Fruit fly (Drosophila melanogaster) whole organism, embryonic: ENCODE data around the gene CG9664.
A peak's percentile ranks its signal among the peaks of the same experiment; 100 is the strongest.

Experiments used
- Antp ChIP-seq: fragments of 200-800 bp; sonication (Bioruptor generic); optimal IDR thresholded peaks from 3 replicates; lab custom pipeline; 2016; ENCODE audit warnings: missing biosample characterization, missing genetic modification characterization
- CG1024 ChIP-seq: fragments of 200-800 bp; sonication (Bioruptor generic); IDR thresholded peaks from 2 replicates; pipeline ENCODE4 v1.3.6; 2022; ENCODE audit warnings: missing biosample characterization, missing genetic modification characterization
- CG11504 ChIP-seq: fragments of 200-800 bp; sonication (Bioruptor generic); optimal IDR thresholded peaks from 3 replicates; lab custom pipeline; 2019; ENCODE audit warnings: missing biosample characterization, mild to moderate bottlenecking, missing genetic modification characterization, moderate library complexity
- CG11560 ChIP-seq: fragments of 200-800 bp; sonication (Bioruptor generic); IDR thresholded peaks from 3 replicates; pipeline ENCODE4 v1.3.6; 2022; ENCODE audit warnings: missing biosample characterization, missing genetic modification characterization
- CG14050 ChIP-seq: fragments of 200-800 bp; sonication (Bioruptor generic); IDR thresholded peaks from 3 replicates; pipeline ENCODE4 v1.3.6; 2022; ENCODE audit warnings: missing biosample characterization, missing genetic modification characterization
- CG15514 ChIP-seq: fragments of 200-800 bp; sonication (Bioruptor generic); optimal IDR thresholded peaks from 3 replicates; lab custom pipeline; 2017; ENCODE audit warnings: missing biosample characterization, missing genetic modification characterization, mild to moderate bottlenecking, moderate library complexity, missing genetic modification reagents
- CG17361 ChIP-seq: fragments of 200-800 bp; sonication (Bioruptor generic); IDR thresholded peaks from 3 replicates; pipeline ENCODE4 v1.3.6; 2022; ENCODE audit warnings: missing biosample characterization, missing genetic modification characterization
- CG17802 ChIP-seq: fragments of 200-800 bp; sonication (Bioruptor generic); optimal IDR thresholded peaks from 2 replicates; lab custom pipeline; 2018; ENCODE audit warnings: missing biosample characterization, mild to moderate bottlenecking, missing genetic modification characterization, moderate library complexity
- CG17912 ChIP-seq: fragments of 200-800 bp; sonication (Bioruptor generic); optimal IDR thresholded peaks from 2 replicates; lab custom pipeline; 2018; ENCODE audit warnings: missing biosample characterization, mild to moderate bottlenecking, missing genetic modification characterization
- CG31224 ChIP-seq: fragments of 200-800 bp; sonication (Bioruptor generic); IDR thresholded peaks from 2 replicates; pipeline ENCODE4 v1.3.6; 2022; ENCODE audit warnings: missing biosample characterization, missing genetic modification characterization
- CG4730 ChIP-seq: fragments of 200-800 bp; sonication (Bioruptor generic); IDR thresholded peaks from 2 replicates; pipeline ENCODE4 v1.3.6; 2022; ENCODE audit warnings: missing biosample characterization, missing genetic modification characterization
- CG7987 ChIP-seq: fragments of 200-800 bp; sonication (Bioruptor generic); optimal IDR thresholded peaks from 2 replicates; lab custom pipeline; 2018; ENCODE audit warnings: missing biosample characterization, mild to moderate bottlenecking, missing genetic modification characterization, moderate library complexity
- CG8290 ChIP-seq, 3 experiments: fragments of 200-800 bp; sonication (Bioruptor generic); optimal IDR thresholded peaks; 2 replicates each; lab custom pipeline; 2016 to 2019; ENCODE audit warnings: missing biosample characterization in 3 of 3, missing genetic modification characterization in 3 of 3, mild to moderate bottlenecking in 2 of 3, moderate library complexity in 1 of 3
- CG9817 ChIP-seq: fragments of 200-800 bp; sonication (Bioruptor generic); optimal IDR thresholded peaks from 2 replicates; lab custom pipeline; 2018; ENCODE audit warnings: missing biosample characterization, mild to moderate bottlenecking, missing genetic modification characterization, moderate library complexity
- Deaf1 ChIP-seq: fragments of 200-800 bp; optimal IDR thresholded peaks from 3 replicates; lab custom pipeline; 2019; ENCODE audit warnings: missing biosample characterization, mild to moderate bottlenecking, missing genetic modification characterization, moderate library complexity
- Dip2 ChIP-seq: fragments of 200-800 bp; sonication (Bioruptor generic); IDR thresholded peaks from 2 replicates; pipeline ENCODE4 v1.3.6; 2022; ENCODE audit warnings: missing biosample characterization, missing genetic modification characterization
- Eip74EF ChIP-seq, 2 experiments: fragments of 200-800 bp in 1 of 2; fragments of >200 bp in 1 of 2; sonication (Bioruptor generic) in 1 of 2; optimal IDR thresholded peaks; 2 replicates each; lab custom pipeline; 2017 to 2019; ENCODE audit warnings: missing biosample characterization in 2 of 2, missing genetic modification characterization in 2 of 2, mild to moderate bottlenecking in 1 of 2, moderate library complexity in 1 of 2
- Hmx ChIP-seq: fragments of 200-800 bp; sonication (Bioruptor generic); optimal IDR thresholded peaks from 2 replicates; lab custom pipeline; 2016; ENCODE audit warnings: missing biosample characterization, missing genetic modification characterization
- Hsf ChIP-seq: fragments of 200-800 bp; sonication (Bioruptor generic); optimal IDR thresholded peaks from 3 replicates; lab custom pipeline; 2016; ENCODE audit warnings: missing biosample characterization, missing genetic modification characterization
- Max ChIP-seq: fragments of 200-800 bp; sonication (Bioruptor generic); optimal IDR thresholded peaks from 2 replicates; lab custom pipeline; 2016; ENCODE audit warnings: missing biosample characterization, mild to moderate bottlenecking, missing genetic modification characterization
- NfI ChIP-seq: fragments of 200-800 bp; sonication (Bioruptor generic); optimal IDR thresholded peaks from 3 replicates; lab custom pipeline; 2018; ENCODE audit warnings: missing biosample characterization, mild to moderate bottlenecking, missing genetic modification characterization, moderate library complexity
- Oli ChIP-seq: fragments of 200-800 bp; sonication (Bioruptor generic); optimal IDR thresholded peaks from 2 replicates; lab custom pipeline; 2018; ENCODE audit warnings: missing biosample characterization, mild to moderate bottlenecking, missing genetic modification characterization, moderate library complexity
- Sox102F ChIP-seq: fragments of 200-800 bp; sonication (Bioruptor generic); optimal IDR thresholded peaks from 2 replicates; lab custom pipeline; 2018; ENCODE audit warnings: missing biosample characterization, mild to moderate bottlenecking, missing genetic modification characterization, moderate library complexity
- Vsx1 ChIP-seq: fragments of 200-800 bp; sonication (Bioruptor generic); optimal IDR thresholded peaks from 2 replicates; lab custom pipeline; 2017; ENCODE audit warnings: missing biosample characterization, mild to moderate bottlenecking, missing genetic modification characterization, missing genetic modification reagents
- ap ChIP-seq: fragments of 200-800 bp; sonication (Bioruptor generic); IDR thresholded peaks from 2 replicates; pipeline ENCODE4 v1.3.6; 2022; ENCODE audit warnings: missing biosample characterization, missing genetic modification characterization
- cad ChIP-seq: fragments of >200 bp; optimal IDR thresholded peaks from 2 replicates; lab custom pipeline; 2017; ENCODE audit warnings: missing biosample characterization, missing genetic modification characterization
- cg ChIP-seq: fragments of 200-800 bp; sonication (Bioruptor generic); optimal IDR thresholded peaks from 3 replicates; lab custom pipeline; 2019; ENCODE audit warnings: missing biosample characterization, mild to moderate bottlenecking, missing genetic modification characterization, moderate library complexity
- corto ChIP-seq: fragments of 200-800 bp; sonication (Bioruptor generic); optimal IDR thresholded peaks from 2 replicates; lab custom pipeline; 2016; ENCODE audit warnings: missing biosample characterization, mild to moderate bottlenecking, missing genetic modification characterization, moderate library complexity
- cwo ChIP-seq: fragments of 200-800 bp; sonication (Bioruptor generic); optimal IDR thresholded peaks from 3 replicates; lab custom pipeline; 2017; ENCODE audit warnings: missing biosample characterization, missing genetic modification characterization, mild to moderate bottlenecking, moderate library complexity, missing genetic modification reagents
- dati ChIP-seq: fragments of 200-800 bp; sonication (Bioruptor generic); IDR thresholded peaks from 2 replicates; pipeline ENCODE4 v1.3.6; 2022; ENCODE audit warnings: missing biosample characterization, missing genetic modification characterization
- fd3F ChIP-seq: fragments of 200-800 bp; sonication (Bioruptor generic); optimal IDR thresholded peaks from 2 replicates; lab custom pipeline; 2018; ENCODE audit warnings: missing biosample characterization, mild to moderate bottlenecking, missing genetic modification characterization, moderate library complexity
- fd64A ChIP-seq: fragments of 200-800 bp; sonication (Bioruptor generic); optimal IDR thresholded peaks from 3 replicates; lab custom pipeline; 2018; ENCODE audit warnings: missing biosample characterization, mild to moderate bottlenecking, missing genetic modification characterization
- grau ChIP-seq: fragments of 200-800 bp; optimal IDR thresholded peaks from 3 replicates; lab custom pipeline; 2019; ENCODE audit warnings: missing biosample characterization, mild to moderate bottlenecking, missing genetic modification characterization, moderate library complexity
- jing ChIP-seq: fragments of 200-800 bp; sonication (Bioruptor generic); optimal IDR thresholded peaks from 2 replicates; lab custom pipeline; 2018; ENCODE audit warnings: missing biosample characterization, mild to moderate bottlenecking, missing genetic modification characterization
- kay ChIP-seq: fragments of 200-800 bp; sonication (Bioruptor generic); optimal IDR thresholded peaks from 2 replicates; lab custom pipeline; 2016; ENCODE audit warnings: missing biosample characterization, missing genetic modification characterization
- kni ChIP-seq: fragments of 200-800 bp; sonication (Bioruptor generic); optimal IDR thresholded peaks from 3 replicates; lab custom pipeline; 2017; ENCODE audit warnings: mild to moderate bottlenecking, missing biosample characterization, missing genetic modification reagents, missing genetic modification characterization
- luna ChIP-seq: fragments of 200-800 bp; sonication (Bioruptor generic); optimal IDR thresholded peaks from 2 replicates; lab custom pipeline; 2016; ENCODE audit warnings: missing biosample characterization, missing genetic modification characterization
- nmo ChIP-seq: fragments of 200-800 bp; sonication (Bioruptor generic); optimal IDR thresholded peaks from 2 replicates; lab custom pipeline; 2018; ENCODE audit warnings: missing biosample characterization, mild to moderate bottlenecking, missing genetic modification characterization, moderate library complexity
- otp ChIP-seq: fragments of 200-800 bp; sonication (Bioruptor generic); IDR thresholded peaks from 3 replicates; pipeline ENCODE4, ENCODE4 v1.3.6; 2022; ENCODE audit warnings: missing biosample characterization, missing genetic modification characterization
- prd ChIP-seq, 3 experiments: fragments of >200 bp in 2 of 3; fragments of 200-800 bp in 1 of 3; sonication (Bioruptor generic) in 1 of 3; optimal IDR thresholded peaks in 2 of 3; IDR thresholded peaks in 1 of 3; 2 replicates in 2 of 3; 3 replicates in 1 of 3; pipeline versions ENCODE4 v1.3.6 to Lab custom; 2017 to 2022; ENCODE audit warnings: missing biosample characterization in 1 of 3, missing genetic modification characterization in 1 of 3
- row ChIP-seq: fragments of 200-800 bp; sonication (Bioruptor generic); IDR thresholded peaks from 3 replicates; pipeline ENCODE4 v1.3.6; 2022; ENCODE audit warnings: missing biosample characterization, missing genetic modification characterization
- slp2 ChIP-seq: fragments of 200-800 bp; sonication (Bioruptor generic); optimal IDR thresholded peaks from 2 replicates; lab custom pipeline; 2016; ENCODE audit warnings: missing biosample characterization, missing genetic modification characterization
- tap ChIP-seq: fragments of 200-800 bp; optimal IDR thresholded peaks from 3 replicates; lab custom pipeline; 2019; ENCODE audit warnings: missing biosample characterization, mild to moderate bottlenecking, missing genetic modification characterization, moderate library complexity
- trh ChIP-seq: fragments of 200-800 bp; sonication (Bioruptor generic); optimal IDR thresholded peaks from 2 replicates; lab custom pipeline; 2016; ENCODE audit warnings: missing biosample characterization, missing genetic modification characterization
- tup ChIP-seq: fragments of 200-800 bp; sonication (Bioruptor generic); optimal IDR thresholded peaks from 2 replicates; lab custom pipeline; 2016; ENCODE audit warnings: missing biosample characterization, mild to moderate bottlenecking, missing genetic modification characterization, moderate library complexity
- tx ChIP-seq: fragments of 200-800 bp; sonication (Bioruptor generic); optimal IDR thresholded peaks from 2 replicates; lab custom pipeline; 2016; ENCODE audit warnings: missing biosample characterization, missing genetic modification characterization
- unc-4 ChIP-seq: fragments of 200-800 bp; sonication (Bioruptor generic); IDR thresholded peaks from 2 replicates; pipeline ENCODE4 v1.3.6; 2022; ENCODE audit warnings: missing biosample characterization, missing genetic modification characterization; ENCODE audit not compliant: partially characterized antibody

Gene CG9664

DNA sequence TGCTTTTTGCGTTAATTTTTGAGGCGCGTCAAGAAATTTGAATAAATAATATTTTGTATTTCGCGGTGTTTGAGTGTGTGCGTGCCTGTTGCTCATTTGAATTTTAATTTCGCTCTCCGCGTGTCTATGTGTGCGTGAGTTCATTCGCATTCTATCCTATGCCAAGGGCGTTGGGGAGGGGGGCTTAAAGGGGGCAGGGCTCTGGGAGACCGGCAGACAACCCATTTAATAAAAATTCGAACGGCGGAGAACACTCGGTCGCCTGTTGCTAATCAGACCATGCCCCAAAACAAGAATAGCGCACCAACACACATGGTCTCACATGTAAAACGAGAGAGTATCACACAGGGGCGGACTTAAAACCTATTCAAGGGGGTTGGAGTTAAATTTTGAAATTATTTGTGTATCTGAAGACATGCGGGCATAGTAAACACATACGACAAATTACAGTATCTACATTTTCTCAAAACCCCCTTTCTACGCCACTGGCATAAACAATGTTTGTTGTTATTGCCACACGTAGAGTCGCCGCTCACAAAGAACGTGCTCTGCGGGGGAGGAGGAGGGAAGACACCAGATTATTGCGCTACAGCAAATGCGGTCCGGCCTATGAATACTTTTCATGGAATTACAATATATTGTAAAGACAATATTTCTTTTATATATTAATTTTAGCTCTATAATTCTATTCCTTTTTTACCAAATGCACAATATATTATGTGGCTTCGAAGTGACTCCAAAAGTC, 7.4 kb upstream of the CG9664 start (continued):
- TF ChIP-seq cad (GFP tag; lab: Kevin White, UChicago) (no peak), dati (peak; percentile 97), CG17912 (GFP tag; lab: Kevin White, UChicago) (peak; percentile 99), cg (GFP tag; lab: Kevin White, UChicago) (peak; percentile 81), tup (GFP tag; lab: Kevin White, UChicago) (peak; percentile 99), kay (peak; percentile 99), CG7987 (GFP tag; lab: Kevin White, UChicago) (peak; percentile 99), CG31224 (GFP tag; lab: Robert Waterston, UW) (peak; percentile 98), corto (GFP tag; lab: Kevin White, UChicago) (peak; percentile 99), Dip2 (GFP tag; lab: Robert Waterston, UW) (peak; percentile 77), row (peak; percentile 100), cwo (GFP tag; lab: Kevin White, UChicago) (peak; percentile 99), CG4730 (GFP tag; lab: Robert Waterston, UW) (peak; percentile 99), CG11504 (tag; lab: Kevin White, UChicago) (peak; percentile 98), CG1024 (GFP tag; lab: Robert Waterston, UW) (peak; percentile 95), CG9817 (tag; lab: Kevin White, UChicago) (peak; percentile 100), ap (GFP tag; lab: Robert Waterston, UW) (peak; percentile 94), Deaf1 (tag; lab: Kevin White, UChicago) (peak; percentile 91), Eip74EF (GFP tag; optimal IDR thresholded peaks at IDR 0.05; lab: Kevin White, UChicago) (peak in 1 of 2 experiments; percentile 98), tap (tag; lab: Kevin White, UChicago) (peak; percentile 99), CG14050 (GFP tag; lab: Robert Waterston, UW) (peak; percentile 99), Hsf (GFP tag; lab: Kevin White, UChicago) (peak; percentile 100), fd3F (GFP tag; lab: Kevin White, UChicago) (peak; percentile 99), Antp (GFP tag; lab: Kevin White, UChicago) (peak; percentile 100), fd64A (GFP tag; lab: Kevin White, UChicago) (peak; percentile 99), CG11560 (tag; lab: Robert Waterston, UW) (peak; percentile 95), grau (tag; lab: Kevin White, UChicago) (peak; percentile 99), unc-4 (GFP tag; lab: Robert Waterston, UW) (peak; percentile 34; the same call in 1 of the 2 replicates), prd (optimal IDR thresholded peaks at IDR 0.05; lab: Kevin White, UChicago) (no peak), prd (GFP tag; IDR thresholded peaks at IDR 0.05; lab: Robert Waterston, UW) (peak; percentile 100), Hmx (GFP tag; lab: Kevin White, UChicago) (peak; percentile 98), Vsx1 (GFP tag; lab: Kevin White, UChicago) (peak; percentile 99), Sox102F (peak; percentile 100), NfI (peak; percentile 100), jing (GFP tag; lab: Kevin White, UChicago) (peak; percentile 99), slp2 (peak; percentile 99), trh (peak; percentile 98), tx (GFP tag; lab: Kevin White, UChicago) (peak; percentile 99), Max (peak; percentile 99), otp (peak; percentile 99), CG15514 (peak; percentile 96), kni (GFP tag; lab: Kevin White, UChicago) (peak; percentile 99), nmo (GFP tag; lab: Kevin White, UChicago) (peak; percentile 100), Oli (tag; lab: Kevin White, UChicago) (peak; percentile 99), CG8290 (GFP tag; optimal IDR thresholded peaks at IDR 0.05; lab: Kevin White, UChicago) (peak; percentile 100), CG8290 (tag; optimal IDR thresholded peaks at IDR 0.05; lab: Kevin White, UChicago) (peak; percentile 99 to 100), CG17802 (tag; lab: Kevin White, UChicago) (peak; percentile 93), CG17361 (GFP tag; lab: Robert Waterston, UW) (peak; percentile 100), luna (peak; percentile 99)
